Worm (Caenorhabditis elegans) whole organism, mixed stage, embryonic: ENCODE data around the gene ilys-6.

ENCODE experiments used
- ceh-43 ChIP-seq: fragments of 200-800 bp; sonication (Bioruptor generic); optimal IDR thresholded peaks from 2 replicates; lab custom pipeline; 2018; ENCODE audit warnings: mild to moderate bottlenecking, missing genetic modification characterization, moderate library complexity, missing compliant biosample characterization
- ces-1 ChIP-seq: fragments of 150-350 bp; optimal IDR thresholded peaks from 2 replicates; lab custom pipeline; 2014; ENCODE audit warnings: missing biosample characterization, missing genetic modification reagents, missing genetic modification characterization
- elt-3 ChIP-seq: fragments of 150-350 bp; optimal IDR thresholded peaks from 2 replicates; lab custom pipeline; 2014; ENCODE audit warnings: missing biosample characterization, missing genetic modification characterization
- hlh-1 ChIP-seq: fragments of 150-350 bp; optimal IDR thresholded peaks from 2 replicates; lab custom pipeline; 2014; ENCODE audit warnings: missing biosample characterization, missing genetic modification reagents, missing genetic modification characterization
- lin-13 ChIP-seq: fragments of 150-350 bp; optimal IDR thresholded peaks from 2 replicates; lab custom pipeline; 2014; ENCODE audit warnings: missing biosample characterization, missing genetic modification characterization
- nhr-12 ChIP-seq: fragments of 150-350 bp; optimal IDR thresholded peaks from 2 replicates; lab custom pipeline; 2014; ENCODE audit warnings: missing biosample characterization, missing genetic modification characterization
- nhr-76 ChIP-seq: sonication (generic microtip); optimal IDR thresholded peaks from 2 replicates; lab custom pipeline; 2017; ENCODE audit warnings: missing biosample characterization, missing genetic modification characterization
- pha-4 ChIP-seq: fragments of 150-350 bp; optimal IDR thresholded peaks from 2 replicates; lab custom pipeline; 2018; ENCODE audit warnings: missing biosample characterization, missing genetic modification reagents, missing genetic modification characterization
- snpc-4 ChIP-seq: fragments of 150-350 bp; optimal IDR thresholded peaks from 2 replicates; lab custom pipeline; 2014; ENCODE audit warnings: missing biosample characterization, missing genetic modification characterization
- unc-39 ChIP-seq: fragments of 150-350 bp; optimal IDR thresholded peaks from 2 replicates; lab custom pipeline; 2014; ENCODE audit warnings: missing biosample characterization, missing genetic modification characterization
- unc-62 ChIP-seq: fragments of 150-350 bp; optimal IDR thresholded peaks from 2 replicates; lab custom pipeline; 2014; ENCODE audit warnings: missing biosample characterization, missing genetic modification reagents, missing genetic modification characterization
- ztf-11 ChIP-seq: fragments of 150-350 bp; optimal IDR thresholded peaks from 2 replicates; lab custom pipeline; 2014; ENCODE audit warnings: missing biosample characterization, missing genetic modification characterization

- TF ChIP-seq pha-4 (tag; lab: Kevin White, UChicago) (no peak), unc-62 (GFP tag; lab: Kevin White, UChicago) (no peak), lin-13 (no peak), nhr-12 (tag; lab: Kevin White, UChicago) (no peak), ces-1 (GFP tag; lab: Kevin White, UChicago) (no peak), elt-3 (no peak), unc-39 (tag; lab: Kevin White, UChicago) (no peak), snpc-4 (tag; lab: Kevin White, UChicago) (no peak), ceh-43 (no peak), nhr-76 (tag; lab: Kevin White, UChicago) (no peak), ztf-11 (tag; lab: Kevin White, UChicago) (no peak), hlh-1 (tag; lab: Kevin White, UChicago) (no peak)
These were observed 3.9 kb upstream of the ilys-6 start for ce11 chrIV:4067336-4067735.
